Fruit fly (Drosophila melanogaster) S2 (cell line): ENCODE measurements around the gene CG14852.

Source experiments
- CG8478 ChIP-seq: fragments of >200 bp; optimal IDR thresholded peaks from 2 replicates; lab custom pipeline; 2018
- CTCF ChIP-seq, 2 experiments: fragments of >200 bp; optimal IDR thresholded peaks; 2 replicates each; lab custom pipeline; 2018

- TF ChIP-seq CTCF (optimal IDR thresholded peaks at IDR 0.05; lab: Kevin White, UChicago) (no peak), CG8478 (lab: Kevin White, UChicago) (no peak)
These were observed 17.0 kb upstream of the CG14852 start for dm6 chr3R:14548752-14549151.
